Worm (Caenorhabditis elegans): ENCODE measurements around the gene F29A7.8.

The F29A7.8 gene

DNA sequence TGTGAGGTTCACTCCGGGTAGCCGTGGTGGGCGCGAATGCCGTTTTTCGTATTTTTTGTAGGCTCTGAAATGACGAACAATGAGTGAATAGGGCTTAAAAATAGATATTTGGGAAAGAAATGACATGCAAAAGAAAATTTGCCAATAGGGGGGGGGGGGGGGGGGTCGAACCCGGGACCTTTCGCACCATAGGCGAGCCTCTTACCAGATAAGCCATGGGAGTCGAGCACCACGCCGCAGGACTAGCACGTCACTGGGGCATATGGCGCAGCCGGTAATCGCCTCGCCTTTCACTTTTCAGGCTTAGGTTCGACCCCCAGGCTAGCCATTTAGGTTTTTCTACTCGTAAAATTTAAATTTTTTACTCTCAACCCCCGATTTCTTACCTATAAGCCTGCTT is 38.6 kb downstream of the F29A7.8 start:
- no peak for TF ChIP-seq ama-1 (optimal IDR thresholded peaks at IDR 0.05)
- no peak for TF ChIP-seq pag-3 (tag; optimal IDR thresholded peaks at IDR 0.05; ENCODE audit: borderline replicate concordance)
- no peak for TF ChIP-seq dve-1 (tag; optimal IDR thresholded peaks at IDR 0.05)
- TF ChIP-seq ttx-3 (tag; optimal IDR thresholded peaks at IDR 0.05): no peak
- no peak for TF ChIP-seq ref-2 (tag; optimal IDR thresholded peaks at IDR 0.05)
- TF ChIP-seq nfya-1 (tag; optimal IDR thresholded peaks at IDR 0.05): no peak
- TF ChIP-seq ceh-31 (tag; optimal IDR thresholded peaks at IDR 0.05): no peak
- no peak for TF ChIP-seq Y22D7AL.16 (tag; optimal IDR thresholded peaks at IDR 0.05)
- no peak for TF ChIP-seq rnt-1 (tag; optimal IDR thresholded peaks at IDR 0.05)
- TF ChIP-seq lin-11 (tag; optimal IDR thresholded peaks at IDR 0.05): no peak
- no peak for TF ChIP-seq K02D7.2 (tag; optimal IDR thresholded peaks at IDR 0.05)
- TF ChIP-seq zip-5 (tag; optimal IDR thresholded peaks at IDR 0.05): no peak
- TF ChIP-seq unc-86 (tag; optimal IDR thresholded peaks at IDR 0.05): no peak
- no peak for TF ChIP-seq fax-1 (tag; optimal IDR thresholded peaks at IDR 0.05)
- no peak for TF ChIP-seq pqm-1 (tag; optimal IDR thresholded peaks at IDR 0.05)
- TF ChIP-seq mec-3 (tag; optimal IDR thresholded peaks at IDR 0.05; ENCODE audit: borderline replicate concordance): no peak
- no peak for TF ChIP-seq hlh-30 (tag; optimal IDR thresholded peaks at IDR 0.05; ENCODE audit: insufficient read depth)

- TF ChIP-seq dmd-4 (tag; optimal IDR thresholded peaks at IDR 0.05; ENCODE audit: borderline replicate concordance) (no peak), ceh-14 (tag; optimal IDR thresholded peaks at IDR 0.05) (no peak), ceh-19 (GFP tag; optimal IDR thresholded peaks at IDR 0.05) (no peak), pax-1 (tag; optimal IDR thresholded peaks at IDR 0.05) (no peak), unc-55 (GFP tag; optimal IDR thresholded peaks at IDR 0.05) (no peak), pag-3 (tag; optimal IDR thresholded peaks at IDR 0.05; ENCODE audit: borderline replicate concordance) (no peak), nhr-232 (tag; optimal IDR thresholded peaks at IDR 0.05) (no peak), hlh-8 (tag; optimal IDR thresholded peaks at IDR 0.05) (no peak), eyg-1 (tag; optimal IDR thresholded peaks at IDR 0.05) (no peak), odd-2 (tag; optimal IDR thresholded peaks at IDR 0.05) (no peak)
Observed at ce11 chrII:2717335-2717734, 40.5 kb downstream of the F29A7.8 start, which contains the start of gene T05A8.3. Gene T05A8.3 (minus strand): TSS chrII:2717435.

- TF ChIP-seq ets-4 (tag; optimal IDR thresholded peaks at IDR 0.05) (no peak), dmd-4 (tag; optimal IDR thresholded peaks at IDR 0.05; ENCODE audit: borderline replicate concordance) (no peak), elt-4 (tag; optimal IDR thresholded peaks at IDR 0.05) (no peak), pha-2 (tag; optimal IDR thresholded peaks at IDR 0.05) (no peak), pros-1 (tag; optimal IDR thresholded peaks at IDR 0.05) (no peak), lim-6 (tag; optimal IDR thresholded peaks at IDR 0.05) (no peak), Y22D7AL.16 (tag; optimal IDR thresholded peaks at IDR 0.05) (no peak), nfya-1 (tag; optimal IDR thresholded peaks at IDR 0.05) (no peak), dve-1 (tag; optimal IDR thresholded peaks at IDR 0.05) (no peak), T23F11.4 (GFP tag; optimal IDR thresholded peaks at IDR 0.05) (no peak), ref-2 (tag; optimal IDR thresholded peaks at IDR 0.05) (no peak), hlh-13 (GFP tag; optimal IDR thresholded peaks at IDR 0.05) (no peak), elt-2 (tag; optimal IDR thresholded peaks at IDR 0.05) (no peak), lin-11 (tag; optimal IDR thresholded peaks at IDR 0.05) (no peak)
Observed at ce11 chrII:2710919-2711318, 46.9 kb downstream of the F29A7.8 start, which contains the start of gene T05A8.2. Gene T05A8.2 (minus strand): TSS chrII:2711019.

DNA sequence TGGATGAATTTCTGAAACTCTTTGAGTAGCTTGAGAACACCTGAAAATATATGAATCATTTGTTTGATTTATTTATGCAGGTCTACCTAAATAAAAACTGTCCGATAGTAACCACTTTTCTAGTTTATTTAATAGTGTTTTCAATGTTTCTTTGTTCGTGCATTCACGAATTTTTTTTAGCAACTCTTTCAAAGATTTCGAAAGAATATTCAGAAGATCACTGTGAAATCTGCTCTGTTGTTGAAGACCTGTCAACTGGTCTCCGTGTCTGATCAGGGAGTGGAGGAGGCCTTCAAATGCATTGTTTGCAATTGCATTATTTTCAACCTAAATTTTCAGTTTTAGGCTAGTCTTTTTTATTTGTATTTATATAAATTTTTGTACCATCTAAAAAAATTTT is 47.9 kb downstream of the F29A7.8 start, which contains the start of gene T05A8.1:
Gene T05A8.1, minus strand, starts transcription at position 101 of the 400 bp plus-strand sequence.
- TF ChIP-seq unc-3 (GFP tag; conservative IDR thresholded peaks at IDR 0.05) (no peak), unc-3 (tag; optimal IDR thresholded peaks at IDR 0.05) (no peak), ceh-31 (tag; optimal IDR thresholded peaks at IDR 0.05) (no peak), ztf-16 (tag; optimal IDR thresholded peaks at IDR 0.05) (no peak), K02D7.2 (tag; optimal IDR thresholded peaks at IDR 0.05) (no peak), nfya-1 (tag; optimal IDR thresholded peaks at IDR 0.05) (no peak), hlh-30 (tag; optimal IDR thresholded peaks at IDR 0.05; ENCODE audit: insufficient read depth) (no peak), odd-2 (tag; optimal IDR thresholded peaks at IDR 0.05) (no peak), ceh-19 (GFP tag; optimal IDR thresholded peaks at IDR 0.05) (no peak), tbx-2 (tag; optimal IDR thresholded peaks at IDR 0.05) (no peak)
